Fruit fly (Drosophila melanogaster) S2 (cell line): Measurements from ENCODE around the gene Pop1.

ENCODE experiments used
- CG8478 ChIP-seq: fragments of >200 bp; optimal IDR thresholded peaks from 2 replicates; lab custom pipeline; 2018
- CTCF ChIP-seq, 2 experiments: fragments of >200 bp; optimal IDR thresholded peaks; 2 replicates each; lab custom pipeline; 2018

DNA sequence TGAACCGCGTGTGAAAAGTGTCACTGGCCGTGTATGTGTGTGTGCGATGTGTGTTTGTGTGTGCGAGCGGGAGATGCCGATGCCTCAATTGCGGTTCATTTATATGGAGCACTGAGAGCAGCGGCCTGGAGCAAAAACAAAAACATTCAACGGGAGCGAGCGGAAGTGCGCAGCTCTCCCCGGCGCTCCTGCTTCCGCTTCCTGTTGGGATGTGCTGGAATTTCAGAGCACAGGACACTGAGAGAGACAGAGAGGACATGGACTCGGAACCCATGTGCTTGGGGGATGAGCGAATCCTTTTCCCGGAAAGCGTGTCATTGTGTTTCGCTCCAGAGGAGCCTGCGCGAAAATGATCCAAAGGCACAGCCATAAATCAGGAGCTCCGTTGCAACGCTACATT, 41.8 kb downstream of the Pop1 start:
- TF ChIP-seq CG8478 (lab: Kevin White, UChicago), result no peak
- no peak for TF ChIP-seq CTCF (optimal IDR thresholded peaks at IDR 0.05; lab: Kevin White, UChicago)
